Worm (Caenorhabditis elegans): ENCODE data around the gene gei-15.

ce11 chrX:6844394-6845072 is 21.5 kb upstream of the gei-15 start, which contains the start of gene C53B7.3:
- TF ChIP-seq mdl-1 (tag; optimal IDR thresholded peaks at IDR 0.05) (no peak), C34B4.2 (tag; optimal IDR thresholded peaks at IDR 0.05) (no peak), sox-4 (tag; optimal IDR thresholded peaks at IDR 0.05) (no peak), nhr-11 (tag; optimal IDR thresholded peaks at IDR 0.05) (no peak), ztf-4 (tag; optimal IDR thresholded peaks at IDR 0.05) (no peak), hpl-2 (GFP tag; optimal IDR thresholded peaks at IDR 0.05) (no peak), egl-27 (tag; optimal IDR thresholded peaks at IDR 0.05) (no peak), ztf-11 (tag; optimal IDR thresholded peaks at IDR 0.05) (no peak), lsy-2 (tag; optimal IDR thresholded peaks at IDR 0.05) (no peak), lin-13 (GFP tag; optimal IDR thresholded peaks at IDR 0.05) (no peak), lin-39 (tag; optimal IDR thresholded peaks at IDR 0.05) (no peak)
